Fruit fly (Drosophila melanogaster): ENCODE measurements around the gene alphaCOP.

- TF ChIP-seq Clk (GFP tag; optimal IDR thresholded peaks at IDR 0.05) (no peak), CG5204 (GFP tag; optimal IDR thresholded peaks at IDR 0.05) (no peak), pad (GFP tag; optimal IDR thresholded peaks at IDR 0.05) (no peak), CG14711 (tag; optimal IDR thresholded peaks at IDR 0.05) (no peak), Crg-1 (GFP tag; optimal IDR thresholded peaks at IDR 0.05) (no peak), kay (GFP tag; ENCODE audit: borderline replicate concordance) (no peak), toe (GFP tag; optimal IDR thresholded peaks at IDR 0.05) (no peak), tj (GFP tag; optimal IDR thresholded peaks at IDR 0.05) (no peak), CG7045 (GFP tag; optimal IDR thresholded peaks at IDR 0.05) (no peak), CG1620 (GFP tag; optimal IDR thresholded peaks at IDR 0.05) (no peak)
Observed at dm6 chr3L:1664205-1664604, 19.2 kb upstream of the alphaCOP start.
